Worm (Caenorhabditis elegans): ENCODE data around the gene srd-64.

DNA sequence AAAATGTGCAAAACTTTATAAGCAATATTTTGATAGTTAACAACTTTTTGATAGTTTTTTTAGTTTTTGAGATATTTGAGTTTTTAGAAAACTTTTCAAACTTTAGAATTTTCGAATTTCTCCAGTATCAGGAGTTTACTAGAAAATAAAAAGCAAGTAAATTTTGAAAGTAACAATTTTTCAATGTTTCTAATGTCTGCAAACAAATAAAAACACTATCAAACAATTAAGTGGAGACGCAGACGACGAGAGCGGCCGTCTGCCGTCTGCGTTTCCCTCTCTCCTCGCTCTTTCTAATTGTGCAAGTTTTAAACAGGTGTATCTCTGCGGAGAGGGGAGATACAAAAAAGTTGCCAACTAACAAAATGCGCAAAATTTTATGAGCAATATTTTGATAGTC is 42.0 kb downstream of the srd-64 start:
- TF ChIP-seq unc-62 (GFP tag; optimal IDR thresholded peaks at IDR 0.05) (no peak), elt-3 (tag; optimal IDR thresholded peaks at IDR 0.05) (no peak)

Measured in whole organism, mixed stage, embryonic.